Fruit fly (Drosophila melanogaster) whole organism, embryonic: ENCODE data around the gene CG34298.

Source experiments
- Aef1 ChIP-seq: fragments of 200-800 bp; sonication (Bioruptor generic); IDR thresholded peaks from 3 replicates; pipeline ENCODE4 v1.3.6; 2022; ENCODE audit warnings: missing biosample characterization, missing genetic modification characterization
- Atf-2 ChIP-seq: fragments of 200-800 bp; sonication (Bioruptor generic); optimal IDR thresholded peaks from 2 replicates; lab custom pipeline; 2016; ENCODE audit warnings: missing biosample characterization, missing genetic modification characterization
- BEAF-32 ChIP-seq: fragments of 200-800 bp; sonication (Bioruptor generic); optimal IDR thresholded peaks from 3 replicates; lab custom pipeline; 2017; ENCODE audit warnings: missing biosample characterization, missing genetic modification characterization, mild to moderate bottlenecking, moderate library complexity, missing genetic modification reagents
- CG10274 ChIP-seq: fragments of 200-800 bp; sonication (Bioruptor generic); optimal IDR thresholded peaks from 3 replicates; lab custom pipeline; 2017; ENCODE audit warnings: missing biosample characterization, mild to moderate bottlenecking, missing genetic modification characterization
- CG10431 ChIP-seq: fragments of 200-800 bp; sonication (Bioruptor generic); optimal IDR thresholded peaks from 3 replicates; lab custom pipeline; 2018; ENCODE audit warnings: missing biosample characterization, mild to moderate bottlenecking, missing genetic modification characterization
- CG12104 ChIP-seq: fragments of 200-800 bp; sonication (Bioruptor generic); optimal IDR thresholded peaks from 3 replicates; lab custom pipeline; 2016; ENCODE audit warnings: missing biosample characterization, missing genetic modification characterization
- CG1529 ChIP-seq: fragments of 200-800 bp; sonication (Bioruptor generic); optimal IDR thresholded peaks from 3 replicates; lab custom pipeline; 2018; ENCODE audit warnings: missing biosample characterization, missing genetic modification characterization
- CG1647 ChIP-seq: fragments of 200-800 bp; sonication (Bioruptor generic); optimal IDR thresholded peaks from 3 replicates; lab custom pipeline; 2016; ENCODE audit warnings: missing biosample characterization, missing genetic modification characterization
- CG2129 ChIP-seq: fragments of 200-800 bp; sonication (Bioruptor generic); IDR thresholded peaks from 2 replicates; pipeline ENCODE4 v1.3.6; 2022; ENCODE audit warnings: missing biosample characterization, missing genetic modification characterization; ENCODE audit not compliant: partially characterized antibody
- CG2678 ChIP-seq: fragments of 200-800 bp; sonication (Bioruptor generic); optimal IDR thresholded peaks from 3 replicates; lab custom pipeline; 2019; ENCODE audit warnings: missing biosample characterization, mild to moderate bottlenecking, missing genetic modification characterization, moderate library complexity
- CG2712 ChIP-seq: fragments of 200-800 bp; optimal IDR thresholded peaks from 3 replicates; lab custom pipeline; 2019; ENCODE audit warnings: missing biosample characterization, mild to moderate bottlenecking, missing genetic modification characterization, moderate library complexity
- CG3065 ChIP-seq: fragments of 200-800 bp; sonication (Bioruptor generic); optimal IDR thresholded peaks from 2 replicates; lab custom pipeline; 2016; ENCODE audit warnings: missing biosample characterization, missing genetic modification characterization
- CG31388 ChIP-seq: fragments of 200-800 bp; sonication (Bioruptor generic); optimal IDR thresholded peaks from 2 replicates; lab custom pipeline; 2016; ENCODE audit warnings: missing biosample characterization, missing genetic modification characterization
- CG6272 ChIP-seq: fragments of 200-800 bp; sonication (Bioruptor generic); IDR thresholded peaks from 2 replicates; pipeline ENCODE4 v1.3.6; 2022; ENCODE audit warnings: missing biosample characterization, missing genetic modification characterization
- CG8924 ChIP-seq: fragments of 200-800 bp; optimal IDR thresholded peaks from 3 replicates; lab custom pipeline; 2019; ENCODE audit warnings: missing biosample characterization, mild to moderate bottlenecking, missing genetic modification characterization, moderate library complexity
- CHES-1-like ChIP-seq: fragments of 200-800 bp; sonication (Bioruptor generic); optimal IDR thresholded peaks from 2 replicates; lab custom pipeline; 2016; ENCODE audit warnings: missing biosample characterization, missing genetic modification characterization
- Camta ChIP-seq: fragments of 200-800 bp; sonication (Bioruptor generic); optimal IDR thresholded peaks from 2 replicates; lab custom pipeline; 2016; ENCODE audit warnings: missing biosample characterization, missing genetic modification characterization
- Dref ChIP-seq: fragments of 200-800 bp; sonication (Bioruptor generic); IDR thresholded peaks from 2 replicates; pipeline ENCODE4 v1.3.6; 2022; ENCODE audit warnings: missing biosample characterization, missing genetic modification characterization
- Fer3 ChIP-seq: fragments of 200-800 bp; sonication (Bioruptor generic); optimal IDR thresholded peaks from 2 replicates; lab custom pipeline; 2018; ENCODE audit warnings: missing biosample characterization, mild to moderate bottlenecking, missing genetic modification characterization, moderate library complexity
- H15 ChIP-seq: fragments of 200-800 bp; sonication (Bioruptor generic); IDR thresholded peaks from 3 replicates; pipeline ENCODE4 v1.3.6; 2022; ENCODE audit warnings: missing biosample characterization, missing genetic modification characterization
- HmgZ ChIP-seq: fragments of 200-800 bp; sonication (Bioruptor generic); optimal IDR thresholded peaks from 2 replicates; lab custom pipeline; 2018; ENCODE audit warnings: missing biosample characterization, mild to moderate bottlenecking, missing genetic modification characterization
- Hmx ChIP-seq: fragments of 200-800 bp; sonication (Bioruptor generic); optimal IDR thresholded peaks from 2 replicates; lab custom pipeline; 2016; ENCODE audit warnings: missing biosample characterization, missing genetic modification characterization
- Ravus ChIP-seq: fragments of 200-800 bp; sonication (Bioruptor generic); IDR thresholded peaks from 2 replicates; pipeline ENCODE4 v1.3.6; 2022; ENCODE audit warnings: missing biosample characterization, missing genetic modification characterization
- Ssrp ChIP-seq: fragments of 200-800 bp; sonication (Bioruptor generic); optimal IDR thresholded peaks from 2 replicates; lab custom pipeline; 2018; ENCODE audit warnings: missing biosample characterization, mild to moderate bottlenecking, missing genetic modification characterization, moderate library complexity
- Vsx1 ChIP-seq: fragments of 200-800 bp; sonication (Bioruptor generic); optimal IDR thresholded peaks from 2 replicates; lab custom pipeline; 2017; ENCODE audit warnings: missing biosample characterization, mild to moderate bottlenecking, missing genetic modification characterization, missing genetic modification reagents
- Xbp1 ChIP-seq: fragments of 200-800 bp; sonication (Bioruptor generic); optimal IDR thresholded peaks from 3 replicates; lab custom pipeline; 2016; ENCODE audit warnings: missing biosample characterization, mild to moderate bottlenecking, missing genetic modification characterization
- ase ChIP-seq: fragments of 200-800 bp; sonication (Bioruptor generic); IDR thresholded peaks from 3 replicates; pipeline ENCODE4 v1.3.6; 2022; ENCODE audit warnings: missing biosample characterization, missing genetic modification characterization
- bbx ChIP-seq: fragments of 200-800 bp; sonication (Bioruptor generic); IDR thresholded peaks from 2 replicates; pipeline ENCODE4 v1.3.6; 2022; ENCODE audit warnings: missing biosample characterization, missing genetic modification characterization; ENCODE audit not compliant: partially characterized antibody
- bigmax ChIP-seq: fragments of 200-800 bp; sonication (Bioruptor generic); optimal IDR thresholded peaks from 2 replicates; lab custom pipeline; 2018; ENCODE audit warnings: missing biosample characterization, mild to moderate bottlenecking, missing genetic modification characterization
- ci ChIP-seq: fragments of 200-800 bp; sonication (Bioruptor generic); IDR thresholded peaks from 3 replicates; pipeline ENCODE4 v1.3.6; 2022; ENCODE audit warnings: missing biosample characterization, missing genetic modification characterization
- dpn ChIP-seq, 2 experiments: fragments of 200-800 bp; sonication (Bioruptor generic); optimal IDR thresholded peaks; 3 replicates each; lab custom pipeline; 2016; ENCODE audit warnings: missing biosample characterization in 2 of 2, missing genetic modification characterization in 2 of 2
- ewg ChIP-seq: fragments of 200-800 bp; sonication (Bioruptor generic); optimal IDR thresholded peaks from 3 replicates; lab custom pipeline; 2017; ENCODE audit warnings: mild to moderate bottlenecking, missing biosample characterization, missing genetic modification reagents, missing genetic modification characterization
- ftz-f1 ChIP-seq: fragments of 200-800 bp; sonication (Bioruptor generic); optimal IDR thresholded peaks from 2 replicates; lab custom pipeline; 2016; ENCODE audit warnings: missing biosample characterization, missing genetic modification characterization
- h ChIP-seq: fragments of >200 bp; optimal IDR thresholded peaks from 2 replicates; lab custom pipeline; 2017
- klu ChIP-seq: fragments of 200-800 bp; sonication (Bioruptor generic); IDR thresholded peaks from 2 replicates; pipeline ENCODE4 v1.3.6; 2022; ENCODE audit warnings: missing biosample characterization, missing genetic modification characterization
- maf-S ChIP-seq: fragments of 200-800 bp; sonication (Bioruptor generic); optimal IDR thresholded peaks from 2 replicates; lab custom pipeline; 2016; ENCODE audit warnings: missing biosample characterization, missing genetic modification characterization
- mirr ChIP-seq: fragments of 200-800 bp; sonication (Bioruptor generic); optimal IDR thresholded peaks from 3 replicates; lab custom pipeline; 2018; ENCODE audit warnings: missing biosample characterization, mild to moderate bottlenecking, missing genetic modification characterization
- nau ChIP-seq: fragments of 200-800 bp; sonication (Bioruptor generic); optimal IDR thresholded peaks from 3 replicates; lab custom pipeline; 2017; ENCODE audit warnings: missing biosample characterization, mild to moderate bottlenecking, missing genetic modification characterization, missing genetic modification reagents
- nmo ChIP-seq: fragments of 200-800 bp; sonication (Bioruptor generic); optimal IDR thresholded peaks from 2 replicates; lab custom pipeline; 2018; ENCODE audit warnings: missing biosample characterization, mild to moderate bottlenecking, missing genetic modification characterization, moderate library complexity
- odd ChIP-seq: fragments of 200-800 bp; sonication (Bioruptor generic); optimal IDR thresholded peaks from 2 replicates; lab custom pipeline; 2017; ENCODE audit warnings: missing biosample characterization, mild to moderate bottlenecking, missing genetic modification characterization
- otp ChIP-seq: fragments of 200-800 bp; sonication (Bioruptor generic); IDR thresholded peaks from 3 replicates; pipeline ENCODE4, ENCODE4 v1.3.6; 2022; ENCODE audit warnings: missing biosample characterization, missing genetic modification characterization
- pnt ChIP-seq: fragments of 200-800 bp; sonication (Bioruptor generic); optimal IDR thresholded peaks from 3 replicates; lab custom pipeline; 2016; ENCODE audit warnings: missing biosample characterization, missing genetic modification characterization
- sc ChIP-seq, 3 experiments: fragments of >200 bp in 2 of 3; fragments of 200-800 bp in 1 of 3; sonication (Bioruptor generic) in 1 of 3; optimal IDR thresholded peaks; 2 replicates in 2 of 3; 3 replicates in 1 of 3; lab custom pipeline; 2017; ENCODE audit warnings: mild to moderate bottlenecking in 1 of 3, missing biosample characterization in 1 of 3, missing genetic modification characterization in 1 of 3, missing genetic modification reagents in 1 of 3
- sim ChIP-seq: fragments of 200-800 bp; sonication (Bioruptor generic); IDR thresholded peaks from 2 replicates; pipeline ENCODE4 v1.3.6; 2022; ENCODE audit warnings: missing biosample characterization, missing genetic modification characterization
- sna ChIP-seq: fragments of 200-800 bp; sonication (Bioruptor generic); IDR thresholded peaks from 2 replicates; pipeline ENCODE4 v1.3.6; 2022; ENCODE audit warnings: missing biosample characterization, missing genetic modification characterization; ENCODE audit not compliant: partially characterized antibody
- tup ChIP-seq: fragments of 200-800 bp; sonication (Bioruptor generic); optimal IDR thresholded peaks from 2 replicates; lab custom pipeline; 2016; ENCODE audit warnings: missing biosample characterization, mild to moderate bottlenecking, missing genetic modification characterization, moderate library complexity
- unc-4 ChIP-seq: fragments of 200-800 bp; sonication (Bioruptor generic); IDR thresholded peaks from 2 replicates; pipeline ENCODE4 v1.3.6; 2022; ENCODE audit warnings: missing biosample characterization, missing genetic modification characterization; ENCODE audit not compliant: partially characterized antibody
- wdn ChIP-seq: fragments of 200-800 bp; sonication (Bioruptor generic); IDR thresholded peaks from 2 replicates; pipeline ENCODE4 v1.3.6; 2022; ENCODE audit warnings: missing biosample characterization, missing genetic modification characterization
- wor ChIP-seq: fragments of 200-800 bp; sonication (Bioruptor generic); IDR thresholded peaks from 2 replicates; pipeline ENCODE4 v1.3.6; 2022; ENCODE audit warnings: missing biosample characterization, missing genetic modification characterization
- zen ChIP-seq: fragments of 200-800 bp; sonication (Bioruptor generic); optimal IDR thresholded peaks from 3 replicates; lab custom pipeline; 2018; ENCODE audit warnings: missing biosample characterization, mild to moderate bottlenecking, missing genetic modification characterization, moderate library complexity
- zf30C ChIP-seq: fragments of 200-800 bp; sonication (Bioruptor generic); optimal IDR thresholded peaks from 3 replicates; lab custom pipeline; 2018; ENCODE audit warnings: missing biosample characterization, mild to moderate bottlenecking, missing genetic modification characterization

The CG34298 gene

dm6 chr3R:30004648-30005047 is 5.1 kb downstream of the CG34298 start, which contains the start of the genes Nlp and Nph:
Gene Nlp, plus strand, starts transcription at chr3R:30004785.
Gene Nph, minus strand, starts transcription at chr3R:30004861.
- TF ChIP-seq CG1529 (no peak), HmgZ (tag; lab: Kevin White, UChicago) (peak; percentile 69), bigmax (GFP tag; lab: Kevin White, UChicago) (no peak), pnt (GFP tag; lab: Kevin White, UChicago) (no peak), nmo (GFP tag; lab: Kevin White, UChicago) (peak; percentile 67), BEAF-32 (GFP tag; lab: Kevin White, UChicago) (peak; percentile 86), CG2712 (tag; lab: Kevin White, UChicago) (peak; percentile 49), CG2678 (tag; lab: Kevin White, UChicago) (no peak), Xbp1 (GFP tag; lab: Kevin White, UChicago) (peak; percentile 35), wdn (GFP tag; lab: Robert Waterston, UW) (no peak), sna (GFP tag; lab: Robert Waterston, UW) (peak; percentile 94), tup (no peak), CG31388 (GFP tag; lab: Kevin White, UChicago) (no peak), dpn (GFP tag; optimal IDR thresholded peaks at IDR 0.05; lab: Kevin White, UChicago) (peak; percentile 36 to 41), Fer3 (tag; lab: Kevin White, UChicago) (no peak), maf-S (GFP tag; lab: Kevin White, UChicago) (no peak), ewg (GFP tag; lab: Kevin White, UChicago) (no peak), CG12104 (GFP tag; lab: Kevin White, UChicago) (no peak), Atf-2 (no peak), CG10274 (GFP tag; lab: Kevin White, UChicago) (no peak), H15 (GFP tag; lab: Robert Waterston, UW) (no peak), Camta (no peak), mirr (no peak), Dref (GFP tag; lab: Robert Waterston, UW) (peak; percentile 71), bbx (GFP tag; lab: Robert Waterston, UW) (peak; percentile 76), CG10431 (GFP tag; lab: Kevin White, UChicago) (no peak), Vsx1 (GFP tag; lab: Kevin White, UChicago) (no peak), CG8924 (tag; lab: Kevin White, UChicago) (peak; percentile 43), Ssrp (tag; lab: Kevin White, UChicago) (no peak), CHES-1-like (GFP tag; lab: Kevin White, UChicago) (peak; percentile 40), ase (GFP tag; lab: Robert Waterston, UW) (no peak), otp (GFP tag; lab: Robert Waterston, UW) (no peak), unc-4 (peak; percentile 90), zf30C (GFP tag; lab: Kevin White, UChicago) (no peak), klu (no peak), Aef1 (GFP tag; lab: Robert Waterston, UW) (no peak), ci (GFP tag; lab: Robert Waterston, UW) (no peak), h (no peak), wor (GFP tag; lab: Robert Waterston, UW) (no peak), CG1647 (GFP tag; lab: Kevin White, UChicago) (no peak), CG3065 (GFP tag; lab: Kevin White, UChicago) (no peak), Hmx (GFP tag; lab: Kevin White, UChicago) (no peak), nau (GFP tag; lab: Kevin White, UChicago) (no peak), sim (no peak), Ravus (GFP tag; lab: Robert Waterston, UW) (no peak), CG6272 (GFP tag; lab: Robert Waterston, UW) (no peak), CG2129 (GFP tag; lab: Robert Waterston, UW) (peak; percentile 69), sc (optimal IDR thresholded peaks at IDR 0.05; lab: Kevin White, UChicago) (no peak), sc (GFP tag; optimal IDR thresholded peaks at IDR 0.05; lab: Kevin White, UChicago) (no peak), ftz-f1 (GFP tag; lab: Kevin White, UChicago) (no peak), zen (tag; lab: Kevin White, UChicago) (no peak), odd (no peak)
